Fruit fly (Drosophila melanogaster) whole organism, adult: ENCODE results near the gene Rrp1.

Source experiments
- CG14711 ChIP-seq: fragments of 200-800 bp; sonication (Bioruptor generic); optimal IDR thresholded peaks from 2 replicates; lab custom pipeline; 2018; ENCODE audit warnings: missing biosample characterization, mild to moderate bottlenecking, missing genetic modification characterization, moderate library complexity
- Mnt ChIP-seq: fragments of 200-800 bp; sonication (Bioruptor generic); optimal IDR thresholded peaks from 2 replicates; lab custom pipeline; 2016; ENCODE audit warnings: missing biosample characterization, mild to moderate bottlenecking, missing genetic modification characterization
- bab1 ChIP-seq: fragments of 200-800 bp; sonication (Bioruptor generic); optimal IDR thresholded peaks from 3 replicates; lab custom pipeline; 2019; ENCODE audit warnings: missing biosample characterization, mild to moderate bottlenecking, missing genetic modification characterization, moderate library complexity
- kay ChIP-seq: fragments of 200-800 bp; sonication (Bioruptor generic); peaks from one replicate; lab custom pipeline; 2016; ENCODE audit warnings: missing biosample characterization, missing genetic modification characterization, borderline replicate concordance
- ovo ChIP-seq: fragments of 200-800 bp; sonication (Bioruptor generic); optimal IDR thresholded peaks from 2 replicates; lab custom pipeline; 2016; ENCODE audit warnings: missing biosample characterization, missing genetic modification characterization
- toe ChIP-seq: fragments of 200-800 bp; sonication (Bioruptor generic); optimal IDR thresholded peaks from 2 replicates; lab custom pipeline; 2016; ENCODE audit warnings: missing biosample characterization, missing genetic modification characterization

DNA sequence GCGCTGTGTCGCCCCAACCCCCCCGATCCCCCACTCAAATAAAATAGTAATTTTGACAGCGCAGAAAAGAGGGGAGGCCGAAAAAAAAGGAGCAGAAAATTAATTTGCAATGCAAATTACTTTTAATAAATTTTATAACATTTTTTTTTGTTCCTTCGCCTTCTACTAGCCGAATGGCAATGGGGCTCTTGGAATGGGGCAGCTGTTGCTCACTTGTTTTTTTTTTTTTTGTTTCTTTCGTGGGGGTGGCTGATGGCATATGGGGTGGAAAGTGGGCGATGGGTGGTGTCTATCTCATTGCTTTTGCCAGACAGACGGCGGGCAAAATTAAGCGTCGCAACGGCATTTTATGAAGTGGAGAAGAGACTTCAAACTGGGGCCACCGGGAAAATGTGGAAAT, 51.7 kb downstream of the Rrp1 start:
- no peak for TF ChIP-seq CG14711
- no peak for TF ChIP-seq Mnt (GFP tag; lab: Kevin White, UChicago)
- TF ChIP-seq bab1 (GFP tag; lab: Kevin White, UChicago): no peak
- TF ChIP-seq toe (GFP tag; lab: Kevin White, UChicago): no peak
- TF ChIP-seq kay (GFP tag; lab: Kevin White, UChicago): no peak
- TF ChIP-seq ovo: no peak
